Fruit fly (Drosophila melanogaster): ENCODE data around the gene CG10063.

The CG10063 gene

DNA sequence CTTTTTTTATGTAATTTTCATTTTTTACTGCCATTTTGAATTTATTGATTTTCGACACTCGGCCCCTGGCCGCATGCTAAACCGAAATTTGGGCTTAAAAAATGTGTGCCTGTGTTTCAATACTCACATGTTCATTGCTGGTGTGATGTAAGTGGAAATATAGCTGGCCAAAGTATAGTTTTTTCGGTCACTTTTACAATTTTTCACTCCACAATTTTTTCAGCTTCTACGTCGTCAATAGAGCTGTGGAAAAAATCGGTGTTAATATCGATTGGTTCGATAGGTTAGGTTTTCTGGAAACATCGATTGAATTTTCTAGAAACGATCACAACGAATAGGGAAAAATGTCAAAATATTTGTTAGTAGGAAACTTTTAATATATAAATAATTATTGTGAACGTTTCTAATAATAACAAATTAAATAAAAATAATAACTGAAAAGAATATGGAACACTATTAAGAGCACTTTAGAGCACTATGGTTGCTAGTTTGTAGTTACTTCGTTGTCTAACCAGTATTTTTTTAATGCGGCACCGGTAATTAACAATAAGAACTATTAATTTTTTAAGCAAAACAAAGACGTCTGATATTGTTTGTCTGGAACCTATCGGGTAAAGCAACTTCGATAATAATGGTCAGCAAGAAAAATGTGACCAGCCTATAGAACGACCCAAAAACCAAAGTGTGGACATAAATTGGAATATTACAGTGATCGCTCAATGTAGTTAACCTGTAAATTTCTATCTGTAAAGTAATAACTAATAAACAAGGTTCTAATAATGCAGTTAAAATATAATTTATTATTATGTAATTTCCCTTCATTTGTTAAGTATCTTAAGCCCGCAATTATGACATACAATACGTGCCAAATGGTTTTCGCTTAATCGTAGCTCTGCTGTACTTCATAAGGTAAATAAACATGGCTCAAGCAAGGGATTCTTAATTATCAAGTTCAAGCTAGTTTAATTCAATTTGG is 16.7 kb downstream of the CG10063 start, which contains the start of the genes CG10077 and CG9948 (continued):
- TF ChIP-seq Sp1 (GFP tag; optimal IDR thresholded peaks at IDR 0.05) = peak; percentile 91

DNA sequence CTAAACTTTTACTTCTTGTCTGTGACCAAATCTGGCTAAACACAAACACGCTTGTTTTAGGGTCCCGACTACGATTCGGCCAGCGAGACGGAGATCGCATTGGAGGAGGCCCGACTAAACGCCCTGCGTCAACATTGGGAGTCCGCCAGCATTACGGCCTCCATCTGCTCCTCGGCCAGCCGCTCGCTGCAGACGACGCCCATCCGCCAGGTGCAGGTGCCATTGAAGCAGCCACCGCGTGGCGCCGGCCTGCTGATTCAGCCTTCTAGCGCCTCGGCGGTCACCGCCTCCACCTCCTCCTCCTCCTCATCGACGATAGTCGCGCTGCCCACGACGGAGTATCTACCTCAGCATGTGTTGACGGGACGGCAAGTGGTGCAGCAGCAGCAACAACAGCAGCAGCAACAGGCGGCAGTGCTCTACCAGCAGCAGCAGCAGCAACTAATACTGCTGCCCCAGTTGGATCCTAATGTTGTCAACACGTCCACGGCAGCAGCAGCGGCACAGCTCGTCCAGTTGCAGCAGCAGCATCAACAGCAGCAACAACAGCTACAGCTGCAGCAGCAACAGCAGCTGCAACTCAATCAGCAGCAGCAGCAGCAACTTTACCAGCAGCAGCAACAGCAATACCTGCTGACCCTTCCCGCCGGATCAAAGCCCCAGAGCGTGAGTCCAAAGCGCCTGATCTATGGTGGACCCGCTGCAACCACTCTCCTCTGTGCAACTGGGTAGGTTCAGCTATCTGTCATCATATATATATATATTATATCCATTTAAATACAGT is 24.9 kb downstream of the CG10063 start:
- TF ChIP-seq Hr83 (GFP tag; optimal IDR thresholded peaks at IDR 0.05; ENCODE audit: poor library complexity, severe bottlenecking) (no peak), OdsH (GFP tag; optimal IDR thresholded peaks at IDR 0.05) (no peak), rgr (GFP tag; optimal IDR thresholded peaks at IDR 0.05) (no peak), Dfd (GFP tag; optimal IDR thresholded peaks at IDR 0.05) (peak; percentile 94)

DNA sequence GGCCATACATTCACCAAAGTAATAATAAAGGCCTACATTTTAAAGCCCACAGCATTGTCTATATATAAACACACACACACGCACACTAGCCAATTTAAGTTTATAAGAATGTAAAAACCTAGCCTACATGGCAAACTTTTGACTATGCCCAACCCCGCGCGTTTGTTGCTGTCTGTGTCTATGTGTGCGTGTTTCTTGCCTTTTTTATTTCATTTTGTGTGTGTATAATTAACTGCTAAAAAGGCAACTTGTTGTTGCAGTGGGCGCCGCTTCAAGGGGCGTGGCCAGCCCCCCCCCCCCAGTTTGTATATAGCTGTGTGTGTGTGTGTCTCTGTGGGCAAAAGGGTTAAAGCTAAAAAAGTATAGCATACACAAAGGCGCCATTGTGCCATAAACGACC is 26.9 kb downstream of the CG10063 start:
- no peak for TF ChIP-seq sv (GFP tag; optimal IDR thresholded peaks at IDR 0.05)
- no peak for TF ChIP-seq tai (GFP tag; optimal IDR thresholded peaks at IDR 0.05)
- no peak for TF ChIP-seq sage (GFP tag; optimal IDR thresholded peaks at IDR 0.05)
- TF ChIP-seq CG32264 (GFP tag; optimal IDR thresholded peaks at IDR 0.05) = no peak
- TF ChIP-seq rgr (GFP tag; optimal IDR thresholded peaks at IDR 0.05) = no peak
- no peak for TF ChIP-seq GATAd (GFP tag; optimal IDR thresholded peaks at IDR 0.05)
- no peak for TF ChIP-seq Dif (GFP tag; optimal IDR thresholded peaks at IDR 0.05; ENCODE audit: partially characterized antibody)
- no peak for TF ChIP-seq usp (GFP tag; optimal IDR thresholded peaks at IDR 0.05)
- TF ChIP-seq HLH106 (tag; optimal IDR thresholded peaks at IDR 0.05) = no peak
- no peak for TF ChIP-seq N (GFP tag; optimal IDR thresholded peaks at IDR 0.05)
- no peak for TF ChIP-seq OdsH (GFP tag; optimal IDR thresholded peaks at IDR 0.05)
- TF ChIP-seq Dfd (GFP tag; optimal IDR thresholded peaks at IDR 0.05) = no peak
- no peak for TF ChIP-seq Rel (GFP tag; optimal IDR thresholded peaks at IDR 0.05)
- no peak for TF ChIP-seq Rel (tag; optimal IDR thresholded peaks at IDR 0.05)
- no peak for TF ChIP-seq dsf (GFP tag; optimal IDR thresholded peaks at IDR 0.05; ENCODE audit: borderline replicate concordance)
- TF ChIP-seq Abd-B (GFP tag; optimal IDR thresholded peaks at IDR 0.05) = no peak

DNA sequence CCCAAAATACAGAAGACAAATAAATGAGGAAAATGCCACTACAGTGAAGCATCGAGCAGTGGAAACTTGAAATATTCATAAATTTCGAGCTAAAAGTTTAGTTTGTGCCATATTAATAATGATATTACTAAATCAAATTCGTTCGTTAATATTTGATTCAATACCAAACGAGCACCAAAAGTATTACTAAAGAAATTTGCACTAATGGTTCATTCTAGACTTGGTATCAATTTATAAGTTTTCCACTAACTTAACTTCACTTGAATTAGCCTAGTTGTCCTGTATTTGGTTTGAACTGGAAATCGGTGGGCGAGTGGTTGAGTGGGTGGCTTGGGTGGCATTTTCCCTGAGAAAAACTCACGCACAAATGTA is 28.3 kb downstream of the CG10063 start:
- TF ChIP-seq N (GFP tag; optimal IDR thresholded peaks at IDR 0.05) (no peak), tai (GFP tag; optimal IDR thresholded peaks at IDR 0.05) (no peak), Vsx2 (GFP tag; optimal IDR thresholded peaks at IDR 0.05; ENCODE audit: partially characterized antibody) (no peak), Sp1 (GFP tag; optimal IDR thresholded peaks at IDR 0.05) (no peak), br (GFP tag; optimal IDR thresholded peaks at IDR 0.05) (no peak), fru (GFP tag; optimal IDR thresholded peaks at IDR 0.05) (no peak), brk (GFP tag; optimal IDR thresholded peaks at IDR 0.05) (no peak), Hr83 (GFP tag; optimal IDR thresholded peaks at IDR 0.05; ENCODE audit: poor library complexity, severe bottlenecking) (no peak), rgr (GFP tag; optimal IDR thresholded peaks at IDR 0.05) (no peak), lola (GFP tag; optimal IDR thresholded peaks at IDR 0.05) (no peak), Hr78 (GFP tag; optimal IDR thresholded peaks at IDR 0.05) (no peak), CG9705 (GFP tag; optimal IDR thresholded peaks at IDR 0.05) (no peak), dmrt93B (GFP tag; optimal IDR thresholded peaks at IDR 0.05) (no peak), sv (GFP tag; optimal IDR thresholded peaks at IDR 0.05) (no peak), Jra (GFP tag; optimal IDR thresholded peaks at IDR 0.05) (no peak), CrebA (GFP tag; optimal IDR thresholded peaks at IDR 0.05; ENCODE audit: borderline replicate concordance) (no peak)

DNA sequence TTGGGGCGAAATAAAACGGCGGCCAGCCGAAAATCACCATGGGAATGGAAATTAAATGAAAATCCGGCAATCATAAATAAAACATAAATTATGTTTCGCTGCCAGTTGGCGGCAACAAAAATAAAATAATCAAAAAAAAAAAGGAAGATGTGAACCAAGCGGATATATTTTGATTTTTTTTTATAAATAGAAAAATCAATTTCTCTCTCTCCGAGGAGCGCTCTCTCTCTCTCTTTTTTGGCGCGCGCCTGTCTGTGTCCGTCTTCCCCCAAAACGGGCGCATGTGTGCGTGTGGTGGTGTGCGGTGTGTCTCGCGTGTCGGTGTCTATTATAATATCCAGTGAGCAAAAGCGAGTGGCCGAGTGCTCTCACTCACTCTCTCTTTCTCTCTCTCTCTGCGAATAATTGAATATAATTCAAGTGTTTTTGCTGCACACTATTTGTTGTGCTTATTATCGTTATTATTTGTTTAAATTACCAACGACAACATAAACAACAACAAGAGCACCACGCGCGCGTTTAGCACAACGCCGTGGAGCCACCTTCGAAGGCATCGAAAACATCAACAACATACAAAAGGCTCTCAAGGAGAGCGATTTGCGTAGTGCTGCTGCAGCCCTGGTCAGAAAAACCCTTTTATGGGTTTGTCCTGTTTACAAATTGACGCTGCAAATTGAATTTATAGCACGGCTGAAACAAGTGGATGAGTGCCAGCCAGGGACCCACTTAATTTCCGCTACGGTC is 28.9 kb downstream of the CG10063 start:
- no peak for TF ChIP-seq pan (optimal IDR thresholded peaks at IDR 0.05)
- TF ChIP-seq sv (GFP tag; optimal IDR thresholded peaks at IDR 0.05) = no peak
- no peak for TF ChIP-seq psq (GFP tag; optimal IDR thresholded peaks at IDR 0.05)
- TF ChIP-seq Jra (GFP tag; optimal IDR thresholded peaks at IDR 0.05) = no peak

Data from whole organism, wandering third instar larva.